Worm (Caenorhabditis elegans) whole organism, L4/young adult: Measurements from ENCODE around the gene rsa-2.

ENCODE experiments used
- W03F9.2 ChIP-seq: fragments of 150-350 bp; optimal IDR thresholded peaks from 2 replicates; lab custom pipeline; 2014; ENCODE audit warnings: missing biosample characterization, missing genetic modification characterization
- dao-5 ChIP-seq: sonication (generic microtip); optimal IDR thresholded peaks from 2 replicates; lab custom pipeline; 2016; ENCODE audit warnings: missing genotype, missing genetic modification characterization, moderate library complexity, missing compliant biosample characterization
- him-1 ChIP-seq: sonication (generic microtip); optimal IDR thresholded peaks from 2 replicates; lab custom pipeline; 2016; ENCODE audit warnings: missing genotype, missing genetic modification reagents, missing genetic modification characterization, missing compliant biosample characterization

DNA sequence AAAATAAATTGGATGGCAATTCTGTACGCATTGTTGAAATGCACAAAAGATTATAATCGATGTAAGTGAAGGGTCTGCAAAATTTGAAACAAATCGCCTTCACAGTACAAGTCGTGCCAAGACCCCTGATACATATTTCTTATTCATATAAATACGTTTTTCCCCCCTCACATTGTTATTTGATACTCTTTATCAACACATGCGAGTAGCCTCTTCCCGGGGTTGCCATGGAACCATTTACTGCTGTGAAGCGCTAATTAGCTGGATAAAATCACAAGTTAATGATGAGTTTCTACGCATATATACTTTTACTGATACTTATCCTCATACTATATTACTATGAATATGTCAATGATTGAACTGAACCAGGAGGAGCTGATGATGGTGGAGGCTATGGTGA lies 32.0 kb upstream of the rsa-2 start, which contains the start of gene Y48A6B.14:
- no peak for TF ChIP-seq dao-5 (tag; lab: Kevin White, UChicago)
- TF ChIP-seq him-1 (tag; lab: Kevin White, UChicago) = no peak
- no peak for TF ChIP-seq W03F9.2 (tag; lab: Kevin White, UChicago)
